Worm (Caenorhabditis elegans): ENCODE measurements around the gene Y22D7AL.11.

DNA sequence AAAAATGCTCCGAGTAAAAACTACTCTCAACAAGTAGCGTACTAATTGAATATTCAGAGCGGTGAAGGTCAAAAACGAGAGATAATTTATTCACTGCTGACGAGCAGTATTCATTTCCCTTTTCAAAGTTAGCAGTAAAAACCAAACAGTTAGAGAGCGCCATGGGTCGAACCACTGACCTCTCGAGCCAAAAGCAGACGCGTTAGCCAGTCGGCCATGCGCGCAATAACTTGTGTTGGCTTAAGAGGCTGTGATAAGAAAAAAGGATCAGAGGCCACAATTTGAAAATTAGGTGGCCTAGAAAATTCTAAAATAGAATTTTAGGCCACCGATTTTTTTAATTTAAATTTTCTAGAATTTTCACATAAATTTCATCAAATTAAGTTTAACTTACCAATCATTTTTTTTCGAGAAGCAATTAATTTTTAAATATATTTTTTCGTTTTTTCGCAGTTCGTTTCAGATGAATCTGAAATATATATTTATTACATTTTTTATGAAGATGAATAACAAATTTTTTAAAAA lies 33.4 kb downstream of the Y22D7AL.11 start, which contains the start of gene sms-3:
- TF ChIP-seq klf-2 (GFP tag; conservative IDR thresholded peaks at IDR 0.05) (no peak), ztf-29 (GFP tag; IDR thresholded peaks at IDR 0.05) (no peak), ztf-23 (GFP tag; IDR thresholded peaks at IDR 0.05) (no peak)

Data from whole organism, midembryonic.